Fruit fly (Drosophila melanogaster) whole organism, prepupa: ENCODE measurements around the gene Dhc62B.
A peak's percentile ranks its signal among the peaks of the same experiment; 100 is the strongest.

Experiments used
- CG10669 ChIP-seq: fragments of 200-800 bp; sonication (Bioruptor generic); optimal IDR thresholded peaks from 3 replicates; lab custom pipeline; 2018; ENCODE audit warnings: missing biosample characterization, mild to moderate bottlenecking, missing genetic modification characterization, moderate library complexity
- CG11294 ChIP-seq: fragments of 200-800 bp; sonication (Bioruptor generic); IDR thresholded peaks from 2 replicates; pipeline ENCODE4 v1.3.6; 2022; ENCODE audit warnings: missing biosample characterization, missing genetic modification characterization
- CG11762 ChIP-seq: fragments of 200-800 bp; sonication (Bioruptor generic); optimal IDR thresholded peaks from 3 replicates; lab custom pipeline; 2016; ENCODE audit warnings: missing biosample characterization, missing genetic modification characterization; ENCODE audit not compliant: insufficient read depth
- CG11902 ChIP-seq: fragments of 200-800 bp; sonication (Bioruptor generic); optimal IDR thresholded peaks from 3 replicates; lab custom pipeline; 2016; ENCODE audit warnings: missing biosample characterization, missing genetic modification characterization
- CG15336 ChIP-seq: fragments of 200-800 bp; sonication (Bioruptor generic); IDR thresholded peaks from 2 replicates; pipeline ENCODE4 v1.3.6; 2022; ENCODE audit warnings: missing biosample characterization, missing genetic modification characterization
- CG1621 ChIP-seq: fragments of 200-800 bp; sonication (Bioruptor generic); optimal IDR thresholded peaks from 3 replicates; lab custom pipeline; 2018; ENCODE audit warnings: missing biosample characterization, mild to moderate bottlenecking, missing genetic modification characterization
- CG16779 ChIP-seq: fragments of 200-800 bp; sonication (Bioruptor generic); optimal IDR thresholded peaks from 3 replicates; lab custom pipeline; 2017; ENCODE audit warnings: missing biosample characterization, mild to moderate bottlenecking, missing genetic modification characterization
- CG3032 ChIP-seq: fragments of 200-800 bp; optimal IDR thresholded peaks from 2 replicates; lab custom pipeline; 2019; ENCODE audit warnings: missing biosample characterization, mild to moderate bottlenecking, missing genetic modification characterization, moderate library complexity
- CG34406 ChIP-seq: fragments of 200-800 bp; sonication (Bioruptor generic); optimal IDR thresholded peaks from 3 replicates; lab custom pipeline; 2016; ENCODE audit warnings: missing biosample characterization, missing genetic modification characterization
- CG3919 ChIP-seq: fragments of 200-800 bp; sonication (Bioruptor generic); optimal IDR thresholded peaks from 3 replicates; lab custom pipeline; 2016; ENCODE audit warnings: missing biosample characterization, missing genetic modification characterization
- CG4318 ChIP-seq: fragments of 200-800 bp; sonication (Bioruptor generic); optimal IDR thresholded peaks from 3 replicates; lab custom pipeline; 2017; ENCODE audit warnings: missing biosample characterization, mild to moderate bottlenecking, missing genetic modification characterization
- CG6163 ChIP-seq: fragments of 200-800 bp; sonication (Bioruptor generic); IDR thresholded peaks from 3 replicates; pipeline ENCODE4 v1.3.6; 2022; ENCODE audit warnings: missing biosample characterization, missing genetic modification characterization
- CG6276 ChIP-seq: fragments of 200-800 bp; sonication (Bioruptor generic); optimal IDR thresholded peaks from 2 replicates; lab custom pipeline; 2017; ENCODE audit warnings: missing biosample characterization, mild to moderate bottlenecking, missing genetic modification characterization
- CG6792 ChIP-seq: fragments of 200-800 bp; sonication (Bioruptor generic); optimal IDR thresholded peaks from 3 replicates; lab custom pipeline; 2016; ENCODE audit warnings: missing biosample characterization, missing genetic modification characterization
- CG6854 ChIP-seq: fragments of 200-800 bp; sonication (Bioruptor generic); optimal IDR thresholded peaks from 2 replicates; lab custom pipeline; 2017; ENCODE audit warnings: missing biosample characterization, mild to moderate bottlenecking, missing genetic modification characterization
- CG7368 ChIP-seq: fragments of 200-800 bp; sonication (Bioruptor generic); optimal IDR thresholded peaks from 3 replicates; lab custom pipeline; 2016; ENCODE audit warnings: missing biosample characterization, missing genetic modification characterization
- CG8319 ChIP-seq: fragments of 200-800 bp; sonication (Bioruptor generic); optimal IDR thresholded peaks from 3 replicates; lab custom pipeline; 2016; ENCODE audit warnings: missing biosample characterization, missing genetic modification characterization
- CG8632 ChIP-seq: fragments of 200-800 bp; sonication (Bioruptor generic); optimal IDR thresholded peaks from 3 replicates; lab custom pipeline; 2016; ENCODE audit warnings: missing biosample characterization, missing genetic modification characterization
- CG9139 ChIP-seq: fragments of 200-800 bp; sonication (Bioruptor generic); optimal IDR thresholded peaks from 3 replicates; lab custom pipeline; 2017; ENCODE audit warnings: missing biosample characterization, mild to moderate bottlenecking, missing genetic modification characterization
- Eip75B ChIP-seq: fragments of 200-800 bp; sonication (Bioruptor generic); optimal IDR thresholded peaks from 3 replicates; lab custom pipeline; 2016; ENCODE audit warnings: missing biosample characterization, missing genetic modification characterization
- Eip78C ChIP-seq: fragments of 200-800 bp; sonication (Bioruptor generic); peaks from one replicate; lab custom pipeline; 2016; ENCODE audit warnings: missing biosample characterization, missing genetic modification characterization
- Eip93F ChIP-seq: fragments of 200-800 bp; sonication (Bioruptor generic); optimal IDR thresholded peaks from 2 replicates; lab custom pipeline; 2016; ENCODE audit warnings: missing biosample characterization, mild to moderate bottlenecking, missing genetic modification characterization
- Ets21C ChIP-seq: fragments of 200-800 bp; sonication (Bioruptor generic); optimal IDR thresholded peaks from 3 replicates; lab custom pipeline; 2016; ENCODE audit warnings: missing biosample characterization, missing genetic modification characterization
- Hr38 ChIP-seq: sonication (Bioruptor generic); optimal IDR thresholded peaks from 2 replicates; lab custom pipeline; 2016; ENCODE audit warnings: missing biosample characterization, missing genetic modification characterization
- Hr39 ChIP-seq: fragments of 200-800 bp; sonication (Bioruptor generic); optimal IDR thresholded peaks from 2 replicates; lab custom pipeline; 2016; ENCODE audit warnings: missing biosample characterization, missing genetic modification characterization
- Met ChIP-seq: fragments of 200-800 bp; sonication (Bioruptor generic); optimal IDR thresholded peaks from 3 replicates; lab custom pipeline; 2016; ENCODE audit warnings: missing biosample characterization, missing genetic modification characterization
- OdsH ChIP-seq: fragments of 200-800 bp; sonication (Bioruptor generic); optimal IDR thresholded peaks from 3 replicates; lab custom pipeline; 2016; ENCODE audit warnings: missing biosample characterization, missing genetic modification characterization
- Sox102F ChIP-seq: fragments of 200-800 bp; sonication (Bioruptor generic); optimal IDR thresholded peaks from 2 replicates; lab custom pipeline; 2016; ENCODE audit warnings: missing biosample characterization, mild to moderate bottlenecking, missing genetic modification characterization
- Sox14 ChIP-seq: fragments of 200-800 bp; sonication (Bioruptor generic); optimal IDR thresholded peaks from 3 replicates; lab custom pipeline; 2016; ENCODE audit warnings: missing biosample characterization, missing genetic modification characterization
- Sox15 ChIP-seq: fragments of 200-800 bp; sonication (Bioruptor generic); optimal IDR thresholded peaks from 3 replicates; lab custom pipeline; 2016; ENCODE audit warnings: missing biosample characterization, missing genetic modification characterization
- achi ChIP-seq: fragments of 200-800 bp; sonication (Bioruptor generic); optimal IDR thresholded peaks from 3 replicates; lab custom pipeline; 2016; ENCODE audit warnings: missing biosample characterization, missing genetic modification characterization
- acj6 ChIP-seq: fragments of 200-800 bp; sonication (Bioruptor generic); optimal IDR thresholded peaks from 3 replicates; lab custom pipeline; 2016; ENCODE audit warnings: missing biosample characterization, missing genetic modification characterization
- cyc ChIP-seq: fragments of 200-800 bp; sonication (Bioruptor generic); optimal IDR thresholded peaks from 3 replicates; lab custom pipeline; 2016; ENCODE audit warnings: missing biosample characterization, missing genetic modification characterization
- dac ChIP-seq: fragments of 200-800 bp; sonication (Bioruptor generic); optimal IDR thresholded peaks from 2 replicates; lab custom pipeline; 2017; ENCODE audit warnings: missing biosample characterization, mild to moderate bottlenecking, missing genetic modification characterization
- dsx ChIP-seq: fragments of 200-800 bp; optimal IDR thresholded peaks from 3 replicates; lab custom pipeline; 2019; ENCODE audit warnings: missing biosample characterization, mild to moderate bottlenecking, missing genetic modification characterization, moderate library complexity; ENCODE audit not compliant: poor library complexity, severe bottlenecking
- eg ChIP-seq: fragments of 200-800 bp; sonication (Bioruptor generic); IDR thresholded peaks from 3 replicates; pipeline ENCODE4 v1.3.6; 2022; ENCODE audit warnings: missing biosample characterization, missing genetic modification characterization
- esn ChIP-seq: fragments of 200-800 bp; sonication (Bioruptor generic); optimal IDR thresholded peaks from 2 replicates; lab custom pipeline; 2016; ENCODE audit warnings: missing biosample characterization, mild to moderate bottlenecking, missing genetic modification characterization, moderate library complexity
- fd59A ChIP-seq: fragments of 200-800 bp; sonication (Bioruptor generic); optimal IDR thresholded peaks from 2 replicates; lab custom pipeline; 2017; ENCODE audit warnings: missing biosample characterization, mild to moderate bottlenecking, missing genetic modification characterization, missing genetic modification reagents
- fd85E ChIP-seq: fragments of 200-800 bp; sonication (Bioruptor generic); optimal IDR thresholded peaks from 3 replicates; lab custom pipeline; 2016; ENCODE audit warnings: missing biosample characterization, missing genetic modification characterization
- fkh ChIP-seq: fragments of 200-800 bp; sonication (Bioruptor generic); optimal IDR thresholded peaks from 3 replicates; lab custom pipeline; 2017; ENCODE audit warnings: missing biosample characterization, mild to moderate bottlenecking, missing genetic modification characterization, moderate library complexity
- lz ChIP-seq: fragments of 200-800 bp; sonication (Bioruptor generic); optimal IDR thresholded peaks from 3 replicates; lab custom pipeline; 2016; ENCODE audit warnings: missing biosample characterization, missing genetic modification characterization
- pdm3 ChIP-seq: fragments of 200-800 bp; sonication (Bioruptor generic); optimal IDR thresholded peaks from 3 replicates; lab custom pipeline; 2016; ENCODE audit warnings: missing biosample characterization, missing genetic modification characterization
- spab ChIP-seq: fragments of 200-800 bp; sonication (Bioruptor generic); optimal IDR thresholded peaks from 2 replicates; lab custom pipeline; 2017; ENCODE audit warnings: missing biosample characterization, mild to moderate bottlenecking, missing genetic modification characterization, missing genetic modification reagents
- ss ChIP-seq, 2 experiments: fragments of 200-800 bp; sonication (Bioruptor generic); optimal IDR thresholded peaks; 2 replicates in 1 of 2; 3 replicates in 1 of 2; lab custom pipeline; 2017 to 2018; ENCODE audit warnings: mild to moderate bottlenecking in 2 of 2, missing biosample characterization in 2 of 2, missing genetic modification characterization in 2 of 2, moderate library complexity in 1 of 2
- svp ChIP-seq: fragments of 200-800 bp; sonication (Bioruptor generic); peaks from one replicate; lab custom pipeline; 2016; ENCODE audit warnings: missing biosample characterization, missing genetic modification characterization
- topi ChIP-seq: fragments of 200-800 bp; sonication (Bioruptor generic); optimal IDR thresholded peaks from 3 replicates; lab custom pipeline; 2016; ENCODE audit warnings: missing biosample characterization, missing genetic modification characterization
- vri ChIP-seq: fragments of 200-800 bp; sonication (Bioruptor generic); optimal IDR thresholded peaks from 3 replicates; lab custom pipeline; 2016; ENCODE audit warnings: missing biosample characterization, mild to moderate bottlenecking, missing genetic modification characterization

The Dhc62B gene

DNA sequence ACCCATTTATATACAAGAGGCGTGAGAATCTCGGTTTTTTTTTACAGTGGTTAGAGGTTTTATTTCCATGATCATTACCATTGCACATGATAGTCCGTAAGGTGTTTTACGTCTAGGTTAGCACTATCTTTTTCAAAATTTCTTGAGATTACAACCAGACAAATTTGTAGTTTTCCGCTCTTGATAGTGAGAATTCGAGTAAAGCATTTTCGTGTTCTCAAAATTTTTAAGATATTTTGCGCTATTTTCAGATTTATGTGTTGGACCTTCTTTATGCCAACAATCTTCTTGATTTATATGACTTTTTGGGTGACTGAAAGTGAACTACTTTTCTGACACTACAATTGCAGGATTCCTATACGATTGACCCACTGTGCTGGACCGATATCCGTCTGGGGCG lies 30.5 kb downstream of the Dhc62B start (continued):
- TF ChIP-seq lz (peak; percentile 22), Eip93F (GFP tag; lab: Kevin White, UChicago) (no peak), CG15336 (GFP tag; lab: Robert Waterston, UW) (peak; percentile 40; the same call in 1 of the 2 replicates), CG6792 (GFP tag; lab: Kevin White, UChicago) (peak; percentile 38), CG34406 (GFP tag; lab: Kevin White, UChicago) (peak; percentile 18), pdm3 (peak; percentile 26), CG1621 (tag; lab: Kevin White, UChicago) (no peak), CG6163 (GFP tag; lab: Robert Waterston, UW) (no peak)

DNA sequence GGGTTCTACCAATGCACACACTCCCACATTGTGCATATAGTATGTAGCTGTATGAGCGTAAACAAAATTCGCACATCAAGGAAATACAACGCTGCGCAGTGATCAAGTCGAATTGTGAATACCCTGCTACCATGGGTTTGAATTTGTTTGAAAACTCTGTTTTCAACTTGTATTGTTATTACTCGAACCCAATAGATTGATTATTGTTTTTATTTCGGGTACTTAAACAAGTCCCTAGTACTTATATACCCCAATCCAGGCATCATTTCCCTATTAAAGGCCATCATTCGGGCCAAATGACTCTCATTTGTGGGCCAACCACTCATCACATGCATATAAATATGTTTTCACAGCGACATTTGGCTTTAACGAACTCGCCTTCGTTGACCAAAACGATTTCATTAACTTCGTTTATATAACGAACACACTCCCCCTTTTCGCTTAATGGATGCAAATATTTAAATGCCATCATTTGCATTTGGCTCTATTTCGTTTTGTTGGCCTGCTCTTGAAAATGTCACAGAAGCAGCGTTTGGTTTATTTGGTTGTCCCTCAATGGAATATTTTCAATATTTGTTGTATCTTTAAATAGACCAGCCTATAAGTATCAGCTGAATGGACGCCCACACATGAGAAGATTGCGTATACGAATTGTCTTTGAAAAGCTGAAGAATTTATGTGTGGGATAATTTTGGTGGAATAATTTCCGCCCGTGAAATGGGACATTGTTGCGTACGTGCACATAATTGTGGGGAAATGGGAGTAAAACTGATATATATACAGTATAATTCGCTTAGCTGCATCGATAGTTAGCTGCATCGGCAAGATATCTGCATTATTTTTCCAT lies 31.2 kb downstream of the Dhc62B start:
- TF ChIP-seq acj6 (GFP tag; lab: Kevin White, UChicago) (peak; percentile 45), CG3032 (tag; lab: Kevin White, UChicago) (peak; percentile 27), CG6163 (GFP tag; lab: Robert Waterston, UW) (peak; percentile 70), OdsH (GFP tag; lab: Kevin White, UChicago) (peak; percentile 69), CG9139 (GFP tag; lab: Kevin White, UChicago) (no peak), Sox14 (GFP tag; lab: Kevin White, UChicago) (peak; percentile 54), ss (GFP tag; optimal IDR thresholded peaks at IDR 0.05; lab: Kevin White, UChicago) (no peak), CG15336 (GFP tag; lab: Robert Waterston, UW) (peak; percentile 49; the same call in 1 of the 2 replicates), Eip75B (GFP tag; lab: Kevin White, UChicago) (peak; percentile 35), CG10669 (no peak), Eip93F (GFP tag; lab: Kevin White, UChicago) (no peak), dac (no peak), CG6792 (GFP tag; lab: Kevin White, UChicago) (peak; percentile 44), Eip78C (peak; percentile 88), Met (GFP tag; lab: Kevin White, UChicago) (peak; percentile 65), esn (peak; percentile 74), CG11294 (peak; percentile 56; the same call in 1 of the 2 replicates), Ets21C (GFP tag; lab: Kevin White, UChicago) (peak; percentile 56), vri (GFP tag; lab: Kevin White, UChicago) (no peak), svp (GFP tag; lab: Kevin White, UChicago) (peak; percentile 70), CG7368 (no peak), topi (GFP tag; lab: Kevin White, UChicago) (peak; percentile 36), cyc (GFP tag; lab: Kevin White, UChicago) (no peak), CG11902 (GFP tag; lab: Kevin White, UChicago) (no peak), dsx (no peak), spab (GFP tag; lab: Kevin White, UChicago) (no peak), CG6854 (GFP tag; lab: Kevin White, UChicago) (no peak), Sox15 (GFP tag; lab: Kevin White, UChicago) (peak; percentile 57), fd85E (GFP tag; lab: Kevin White, UChicago) (no peak), CG16779 (tag; lab: Kevin White, UChicago) (no peak), fkh (GFP tag; lab: Kevin White, UChicago) (peak; percentile 14), Sox102F (GFP tag; lab: Kevin White, UChicago) (peak; percentile 60), eg (peak; percentile 78), achi (GFP tag; lab: Kevin White, UChicago) (no peak), CG8319 (GFP tag; lab: Kevin White, UChicago) (peak; percentile 18), CG34406 (GFP tag; lab: Kevin White, UChicago) (peak; percentile 33), CG1621 (tag; lab: Kevin White, UChicago) (no peak), CG6276 (GFP tag; lab: Kevin White, UChicago) (no peak), CG8632 (peak; percentile 46), lz (peak; percentile 75), Hr38 (GFP tag; lab: Kevin White, UChicago) (no peak), CG11762 (GFP tag; lab: Kevin White, UChicago) (no peak), CG3919 (GFP tag; lab: Kevin White, UChicago) (no peak), Hr39 (GFP tag; lab: Kevin White, UChicago) (peak; percentile 80), pdm3 (peak; percentile 63), CG4318 (GFP tag; lab: Kevin White, UChicago) (no peak), fd59A (GFP tag; lab: Kevin White, UChicago) (peak; percentile 40)
